Worm (Caenorhabditis elegans): ENCODE measurements around the gene msrp-7.

The msrp-7 gene

ce11 chrII:10819928-10820423, 9.2 kb downstream of the msrp-7 start, which contains the start of gene R06F6.8:
Gene R06F6.8, minus strand, starts transcription at chrII:10819978.
- peak; percentile 2 for TF ChIP-seq snpc-3.4 (tag; optimal IDR thresholded peaks at IDR 0.05)
- no peak for TF ChIP-seq Y79H2A.3 (GFP tag; conservative IDR thresholded peaks at IDR 0.05)
- TF ChIP-seq repo-1 (tag; optimal IDR thresholded peaks at IDR 0.05) = no peak
- TF ChIP-seq D2030.7 (GFP tag; IDR thresholded peaks at IDR 0.05) = peak; percentile 50
- no peak for TF ChIP-seq ztf-3 (GFP tag; optimal IDR thresholded peaks at IDR 0.05)
- no peak for TF ChIP-seq hrde-1 (tag; optimal IDR thresholded peaks at IDR 0.05; ENCODE audit: borderline replicate concordance)
- no peak for TF ChIP-seq ztf-26 (tag; optimal IDR thresholded peaks at IDR 0.05)
- no peak for TF ChIP-seq unc-62 (GFP tag; optimal IDR thresholded peaks at IDR 0.05)
- TF ChIP-seq F39B2.1 (GFP tag; IDR thresholded peaks at IDR 0.05) = no peak
- peak; percentile 63 for TF ChIP-seq lsl-1 (GFP tag; optimal IDR thresholded peaks at IDR 0.05)
- no peak for TF ChIP-seq zim-3 (tag; optimal IDR thresholded peaks at IDR 0.05)
- TF ChIP-seq chd-7 (tag; optimal IDR thresholded peaks at IDR 0.05) = no peak
- TF ChIP-seq Y53F4B.3 (GFP tag; IDR thresholded peaks at IDR 0.05) = no peak
- TF ChIP-seq lin-54 (GFP tag; optimal IDR thresholded peaks at IDR 0.05) = peak; percentile 21
- no peak for TF ChIP-seq madf-8 (GFP tag; conservative IDR thresholded peaks at IDR 0.05)
- TF ChIP-seq hmg-1.2 (GFP tag; IDR thresholded peaks at IDR 0.05) = peak; percentile 89
- TF ChIP-seq mcd-1 (GFP tag; IDR thresholded peaks at IDR 0.05) = peak; percentile 74

- peak; percentile 8 for TF ChIP-seq nhr-80 (tag; optimal IDR thresholded peaks at IDR 0.05)
- TF ChIP-seq egrh-3 (GFP tag; IDR thresholded peaks at IDR 0.05) = no peak
Observed at ce11 chrII:10820679-10821078, 9.9 kb downstream of the msrp-7 start, which contains the start of gene ech-4. Gene ech-4, plus strand, starts transcription at chrII:10821031.

- TF ChIP-seq ztf-22 (GFP tag; optimal IDR thresholded peaks at IDR 0.05) = no peak
- TF ChIP-seq lin-26 (GFP tag; IDR thresholded peaks at IDR 0.05) = no peak
- no peak for TF ChIP-seq Y53G8AR.9 (GFP tag; conservative IDR thresholded peaks at IDR 0.05)
- no peak for TF ChIP-seq B0336.3 (GFP tag; IDR thresholded peaks at IDR 0.05)
- TF ChIP-seq mxl-1 (tag; optimal IDR thresholded peaks at IDR 0.05) = no peak
- peak; percentile 22; the same call in 1 of the 2 replicates for TF ChIP-seq dox-1 (GFP tag; IDR thresholded peaks at IDR 0.05)
- TF ChIP-seq T07F8.4 (tag; optimal IDR thresholded peaks at IDR 0.05) = no peak
- TF ChIP-seq F57A8.1 (GFP tag; optimal IDR thresholded peaks at IDR 0.05) = no peak
- TF ChIP-seq Y95B8A.8 (GFP tag; IDR thresholded peaks at IDR 0.05) = no peak
- no peak for TF ChIP-seq K11D2.4 (GFP tag; IDR thresholded peaks at IDR 0.05)
- TF ChIP-seq sdz-38 (tag; optimal IDR thresholded peaks at IDR 0.05) = no peak
- TF ChIP-seq attf-3 (GFP tag; conservative IDR thresholded peaks at IDR 0.05) = peak; percentile 33; the same call in 1 of the 2 replicates
- no peak for TF ChIP-seq dpff-1 (tag; optimal IDR thresholded peaks at IDR 0.05)
- no peak for TF ChIP-seq lsy-27 (tag; optimal IDR thresholded peaks at IDR 0.05; ENCODE audit: borderline replicate concordance, insufficient read depth)
- TF ChIP-seq lin-40 (tag; optimal IDR thresholded peaks at IDR 0.05) = peak; percentile 39
- no peak for TF ChIP-seq rcor-1 (GFP tag; IDR thresholded peaks at IDR 0.05)
- no peak for TF ChIP-seq snpc-4 (GFP tag; optimal IDR thresholded peaks at IDR 0.05)
- TF ChIP-seq snpc-4 (tag; optimal IDR thresholded peaks at IDR 0.05) = peak in 3 of 4 experiments; percentile 3 to 22 (median 16)
- TF ChIP-seq tbp1 (GFP tag; optimal IDR thresholded peaks at IDR 0.05) = no peak
- no peak for TF ChIP-seq ZK185.1 (tag; optimal IDR thresholded peaks at IDR 0.05; ENCODE audit: poor library complexity, severe bottlenecking)
- TF ChIP-seq aptf-3 (GFP tag; IDR thresholded peaks at IDR 0.05) = no peak
- no peak for TF ChIP-seq lir-1 (GFP tag; conservative IDR thresholded peaks at IDR 0.05)
- no peak for TF ChIP-seq nhr-27 (tag; optimal IDR thresholded peaks at IDR 0.05)
- TF ChIP-seq F49E8.2 (tag; optimal IDR thresholded peaks at IDR 0.05; ENCODE audit: insufficient read depth) = no peak
- TF ChIP-seq F39B2.1 (GFP tag; IDR thresholded peaks at IDR 0.05) = no peak
- TF ChIP-seq sptf-2 (GFP tag; optimal IDR thresholded peaks at IDR 0.05) = no peak
- TF ChIP-seq xnd-1 (tag; optimal IDR thresholded peaks at IDR 0.05) = no peak
- no peak for TF ChIP-seq ama-1 (optimal IDR thresholded peaks at IDR 0.05)
- TF ChIP-seq ama-1 (GFP tag; optimal IDR thresholded peaks at IDR 0.05) = no peak
Observed at ce11 chrII:10824046-10824445, 13.3 kb downstream of the msrp-7 start, which contains the start of the genes R06F6.12 and mix-1. Gene R06F6.12, minus strand, starts transcription at chrII:10824081. Gene mix-1, plus strand, starts transcription at chrII:10824246.
